Worm (Caenorhabditis elegans): ENCODE data around the gene nhr-275.

Gene nhr-275

DNA sequence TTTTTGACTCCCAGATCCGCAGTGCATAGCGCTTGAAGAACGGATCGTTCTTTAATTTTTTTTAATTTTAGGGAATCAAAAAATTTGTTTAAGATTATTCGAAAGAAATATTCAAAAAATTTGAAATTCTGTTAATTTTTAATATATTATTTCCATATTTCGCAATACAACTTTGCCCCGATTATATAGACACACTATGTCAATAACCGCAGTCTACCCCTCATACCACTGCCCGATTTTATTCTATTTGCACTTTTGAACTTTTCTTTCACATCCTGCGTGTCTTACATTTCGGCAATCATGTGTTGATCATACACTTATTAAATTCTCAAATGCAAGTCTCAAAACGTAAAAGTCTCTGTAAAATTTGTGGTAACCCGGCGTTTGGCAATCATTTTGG is 48.1 kb downstream of the nhr-275 start, which contains the start of gene nhr-56 (continued):
- no peak for TF ChIP-seq ztf-4 (tag; optimal IDR thresholded peaks at IDR 0.05)
- TF ChIP-seq sox-4 (tag; optimal IDR thresholded peaks at IDR 0.05) = no peak
- TF ChIP-seq unc-98 (GFP tag; IDR thresholded peaks at IDR 0.05) = no peak
- no peak for TF ChIP-seq alr-1 (tag; optimal IDR thresholded peaks at IDR 0.05; ENCODE audit: borderline replicate concordance)
- TF ChIP-seq hlh-4 (tag; optimal IDR thresholded peaks at IDR 0.05) = no peak
- peak in 1 of 2 experiments; percentile 63 for TF ChIP-seq lin-35 (GFP tag; optimal IDR thresholded peaks at IDR 0.05)
- TF ChIP-seq tbx-2 (tag; optimal IDR thresholded peaks at IDR 0.05) = no peak
- TF ChIP-seq lsy-2 (tag; optimal IDR thresholded peaks at IDR 0.05) = peak in 1 of 2 experiments; percentile 42
- TF ChIP-seq efl-1 (optimal IDR thresholded peaks at IDR 0.05) = peak; percentile 23 to 28
- TF ChIP-seq efl-1 (GFP tag; optimal IDR thresholded peaks at IDR 0.05 in 1 of 2) = peak; percentile 3 to 87
- peak; percentile 27 for TF ChIP-seq elt-2 (tag; optimal IDR thresholded peaks at IDR 0.05)
- no peak for TF ChIP-seq Y116A8C.19 (tag; optimal IDR thresholded peaks at IDR 0.05; ENCODE audit: borderline replicate concordance)
- no peak for TF ChIP-seq sptf-1 (tag; optimal IDR thresholded peaks at IDR 0.05)
- peak; percentile 14; the same call in 1 of the 2 replicates for TF ChIP-seq nhr-19 (GFP tag; conservative IDR thresholded peaks at IDR 0.05)
- TF ChIP-seq jun-1 (tag; optimal IDR thresholded peaks at IDR 0.05) = peak; percentile 34
- TF ChIP-seq skn-1 (tag; optimal IDR thresholded peaks at IDR 0.05) = peak; percentile 66
- TF ChIP-seq nhr-71 (tag; optimal IDR thresholded peaks at IDR 0.05) = peak; percentile 62
- no peak for TF ChIP-seq mab-9 (GFP tag; IDR thresholded peaks at IDR 0.05)
- TF ChIP-seq snu-23 (GFP tag; optimal IDR thresholded peaks at IDR 0.05) = peak; percentile 56
- peak; percentile 39 for TF ChIP-seq blmp-1 (tag; optimal IDR thresholded peaks at IDR 0.05)
- no peak for TF ChIP-seq irx-1 (tag; optimal IDR thresholded peaks at IDR 0.05)
- TF ChIP-seq nhr-20 (tag; optimal IDR thresholded peaks at IDR 0.05) = peak; percentile 80
- no peak for TF ChIP-seq ceh-63 (GFP tag; optimal IDR thresholded peaks at IDR 0.05)
- TF ChIP-seq pax-3 (tag; optimal IDR thresholded peaks at IDR 0.05) = no peak
- TF ChIP-seq dpl-1 (GFP tag; optimal IDR thresholded peaks at IDR 0.05) = peak in 1 of 3 experiments; percentile 21
- peak; percentile 72 for TF ChIP-seq nhr-85 (tag)
- TF ChIP-seq egl-13 (tag; optimal IDR thresholded peaks at IDR 0.05) = no peak
- no peak for TF ChIP-seq ceh-8 (GFP tag; optimal IDR thresholded peaks at IDR 0.05)
- TF ChIP-seq sup-37 (GFP tag; optimal IDR thresholded peaks at IDR 0.05) = no peak
- TF ChIP-seq ets-5 (GFP tag; IDR thresholded peaks at IDR 0.05) = no peak
- no peak for TF ChIP-seq nhr-28 (tag; optimal IDR thresholded peaks at IDR 0.05)
- no peak for TF ChIP-seq C34B4.2 (tag; optimal IDR thresholded peaks at IDR 0.05)
- peak; percentile 19 for TF ChIP-seq fkh-8 (tag; optimal IDR thresholded peaks at IDR 0.05)
- TF ChIP-seq unc-62 (GFP tag; optimal IDR thresholded peaks at IDR 0.05) = no peak
- TF ChIP-seq nhr-77 (tag; optimal IDR thresholded peaks at IDR 0.05) = peak; percentile 15
- TF ChIP-seq nhr-76 (tag; optimal IDR thresholded peaks at IDR 0.05) = no peak
- TF ChIP-seq zag-1 (tag; optimal IDR thresholded peaks at IDR 0.05) = no peak
- no peak for TF ChIP-seq xbp-1 (tag; optimal IDR thresholded peaks at IDR 0.05)
- TF ChIP-seq hpl-2 (GFP tag; optimal IDR thresholded peaks at IDR 0.05) = no peak
- TF ChIP-seq mef-2 (tag; optimal IDR thresholded peaks at IDR 0.05) = no peak
- TF ChIP-seq ceh-90 (tag; optimal IDR thresholded peaks at IDR 0.05) = no peak
- TF ChIP-seq rnt-1 (tag; optimal IDR thresholded peaks at IDR 0.05) = no peak
- TF ChIP-seq lin-13 (GFP tag; optimal IDR thresholded peaks at IDR 0.05) = no peak
- TF ChIP-seq unc-86 (tag; optimal IDR thresholded peaks at IDR 0.05) = no peak
- no peak for TF ChIP-seq unc-30 (tag; optimal IDR thresholded peaks at IDR 0.05)
- no peak for TF ChIP-seq fos-1 (tag; optimal IDR thresholded peaks at IDR 0.05)

- TF ChIP-seq fos-1 (tag; optimal IDR thresholded peaks at IDR 0.05) (no peak), nhr-237 (tag; optimal IDR thresholded peaks at IDR 0.05) (no peak), ceh-82 (tag; optimal IDR thresholded peaks at IDR 0.05) (no peak)
These were observed 49.9 kb downstream of the nhr-275 start for ce11 chrV:2216927-2217326.
